Fruit fly (Drosophila melanogaster): Measurements from ENCODE around the gene CG9377.

DNA sequence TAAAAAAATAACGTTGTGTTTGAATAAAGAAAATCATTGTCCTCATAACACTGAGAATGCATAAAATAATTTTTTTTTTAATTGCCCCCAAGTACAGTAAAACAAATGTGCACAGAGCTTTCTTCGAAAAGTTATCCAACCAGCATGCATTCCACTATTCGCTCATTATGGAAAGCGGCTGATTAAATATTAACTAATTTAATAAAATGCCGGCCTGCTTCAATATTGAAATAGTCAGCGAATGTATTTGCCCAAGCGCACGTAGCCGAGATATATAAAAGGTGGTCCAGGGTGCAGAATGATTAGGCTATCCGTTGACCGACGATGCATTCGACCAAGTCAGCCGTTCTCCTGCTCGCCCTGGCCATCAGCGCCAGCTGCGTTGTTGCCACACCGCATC is 13.9 kb downstream of the CG9377 start, which contains the start of gene CG16826:
- no peak for TF ChIP-seq psq (optimal IDR thresholded peaks at IDR 0.05)
- TF ChIP-seq CG8478 (optimal IDR thresholded peaks at IDR 0.05): no peak
- no peak for TF ChIP-seq pan (optimal IDR thresholded peaks at IDR 0.05)
- no peak for TF ChIP-seq usp (GFP tag; optimal IDR thresholded peaks at IDR 0.05)
